Worm (Caenorhabditis elegans) whole organism, young adult: ENCODE data around the gene cdl-1.

Experiments used
- B0261.1 ChIP-seq: sonication (generic microtip); optimal IDR thresholded peaks from 2 replicates; lab custom pipeline; 2016; ENCODE audit warnings: mild to moderate bottlenecking, missing genetic modification characterization, moderate library complexity, missing compliant biosample characterization
- B0336.3 ChIP-seq: fragments of 200-800 bp; sonication (Bioruptor generic); IDR thresholded peaks from 2 replicates; pipeline ENCODE4 v1.3.6; 2022; ENCODE audit warnings: missing genetic modification characterization, missing compliant biosample characterization
- C17E4.6 ChIP-seq: fragments of 200-800 bp; sonication (Bioruptor generic); IDR thresholded peaks from 2 replicates; pipeline ENCODE4 v1.3.6; 2022; ENCODE audit warnings: missing genetic modification reagents, missing genetic modification characterization, missing compliant biosample characterization
- D2030.7 ChIP-seq: fragments of 200-800 bp; sonication (Bioruptor generic); IDR thresholded peaks from 2 replicates; pipeline ENCODE4 v1.3.6; 2022; ENCODE audit warnings: missing genetic modification reagents, missing genetic modification characterization, missing compliant biosample characterization
- F23B12.7 ChIP-seq: sonication (generic microtip); optimal IDR thresholded peaks from 2 replicates; lab custom pipeline; 2017; ENCODE audit warnings: missing genetic modification characterization, mild to moderate bottlenecking, missing compliant biosample characterization, antibody characterized with exemption, moderate library complexity; ENCODE audit not compliant: insufficient read depth
- F39B2.1 ChIP-seq: fragments of 200-800 bp; sonication (Bioruptor generic); IDR thresholded peaks from 2 replicates; pipeline ENCODE4 v1.3.6; 2022; ENCODE audit warnings: missing genetic modification reagents, missing genetic modification characterization, missing compliant biosample characterization
- F52B5.7 ChIP-seq: sonication (generic microtip); optimal IDR thresholded peaks from 2 replicates; lab custom pipeline; 2016; ENCODE audit warnings: mild to moderate bottlenecking, missing genetic modification characterization, missing compliant biosample characterization
- F57A8.1 ChIP-seq: fragments of 200-800 bp; sonication (Bioruptor generic); optimal IDR thresholded peaks from 2 replicates; lab custom pipeline; 2018; ENCODE audit warnings: mild to moderate bottlenecking, missing genetic modification characterization, moderate library complexity, missing compliant biosample characterization
- Y53F4B.3 ChIP-seq: fragments of 200-800 bp; sonication (Bioruptor generic); IDR thresholded peaks from 2 replicates; pipeline ENCODE4 v1.3.6; 2022; ENCODE audit warnings: missing genetic modification reagents, missing genetic modification characterization, missing compliant biosample characterization
- Y67H2A.10 ChIP-seq: fragments of 200-800 bp; sonication (Bioruptor generic); conservative IDR thresholded peaks from 2 replicates; pipeline ENCODE4 v1.3.6; 2022; ENCODE audit warnings: missing genetic modification reagents, missing genetic modification characterization, missing compliant biosample characterization
- ZK185.1 ChIP-seq: sonication (generic microtip); optimal IDR thresholded peaks from 2 replicates; lab custom pipeline; 2016; ENCODE audit warnings: mild to moderate bottlenecking, missing genetic modification characterization, missing compliant biosample characterization; ENCODE audit not compliant: poor library complexity, severe bottlenecking
- aptf-3 ChIP-seq: fragments of 200-800 bp; sonication (Bioruptor generic); IDR thresholded peaks from 2 replicates; pipeline ENCODE4 v1.3.6; 2022; ENCODE audit warnings: missing genetic modification characterization, missing compliant biosample characterization
- atf-7 ChIP-seq: sonication (generic microtip); optimal IDR thresholded peaks from 2 replicates; lab custom pipeline; 2017; ENCODE audit warnings: mild to moderate bottlenecking, missing genetic modification characterization, missing compliant biosample characterization
- attf-5 ChIP-seq: fragments of 200-800 bp; sonication (Bioruptor generic); optimal IDR thresholded peaks from 2 replicates; lab custom pipeline; 2018; ENCODE audit warnings: mild to moderate bottlenecking, missing genetic modification characterization, missing compliant biosample characterization
- bed-2 ChIP-seq: fragments of 200-800 bp; sonication (Bioruptor generic); IDR thresholded peaks from 2 replicates; pipeline ENCODE4 v1.3.6; 2022; ENCODE audit warnings: missing genetic modification reagents, missing genetic modification characterization, missing compliant biosample characterization
- cebp-1 ChIP-seq, 2 experiments: fragments of 200-800 bp in 1 of 2; sonication (Bioruptor generic) in 1 of 2; sonication (generic microtip) in 1 of 2; IDR thresholded peaks in 1 of 2; optimal IDR thresholded peaks in 1 of 2; 2 replicates each; pipeline versions ENCODE4 v1.3.6 to Lab custom; 2017 to 2022; ENCODE audit warnings: missing compliant biosample characterization in 2 of 2, missing genetic modification characterization in 2 of 2, mild to moderate bottlenecking in 1 of 2, missing genetic modification reagents in 1 of 2, moderate library complexity in 1 of 2
- ceh-27 ChIP-seq: fragments of 200-800 bp; sonication (Bioruptor generic); optimal IDR thresholded peaks from 2 replicates; lab custom pipeline; 2018; ENCODE audit warnings: mild to moderate bottlenecking, missing genetic modification characterization, moderate library complexity, missing compliant biosample characterization
- ceh-40 ChIP-seq: fragments of 200-800 bp; sonication (Bioruptor generic); IDR thresholded peaks from 2 replicates; pipeline ENCODE4 v1.3.6; 2022; ENCODE audit warnings: missing genetic modification characterization, missing compliant biosample characterization
- chd-7 ChIP-seq: sonication (generic microtip); optimal IDR thresholded peaks from 2 replicates; lab custom pipeline; 2016; ENCODE audit warnings: mild to moderate bottlenecking, missing genetic modification characterization, moderate library complexity, missing compliant biosample characterization
- dox-1 ChIP-seq: fragments of 200-800 bp; sonication (Bioruptor generic); IDR thresholded peaks from 2 replicates; pipeline ENCODE4 v1.3.6; 2022; ENCODE audit warnings: missing genetic modification reagents, missing genetic modification characterization, missing compliant biosample characterization
- dpff-1 ChIP-seq: sonication (generic microtip); optimal IDR thresholded peaks from 2 replicates; lab custom pipeline; 2017; ENCODE audit warnings: mild to moderate bottlenecking, missing genetic modification characterization, missing compliant biosample characterization
- dpl-1 ChIP-seq: fragments of 150-350 bp; optimal IDR thresholded peaks from 2 replicates; lab custom pipeline; 2014; ENCODE audit warnings: missing biosample characterization, missing genetic modification reagents, missing genetic modification characterization
- egl-18 ChIP-seq: fragments of 200-800 bp; sonication (Bioruptor generic); IDR thresholded peaks from 2 replicates; pipeline ENCODE4 v1.3.6; 2022; ENCODE audit warnings: missing genetic modification reagents, missing genetic modification characterization, missing compliant biosample characterization
- egrh-3 ChIP-seq: fragments of 200-800 bp; sonication (Bioruptor generic); IDR thresholded peaks from 2 replicates; pipeline ENCODE4 v1.3.6; 2022; ENCODE audit warnings: missing genetic modification reagents, missing genetic modification characterization, missing compliant biosample characterization
- ets-4 ChIP-seq: fragments of 200-800 bp; sonication (Bioruptor generic); optimal IDR thresholded peaks from 2 replicates; lab custom pipeline; 2018; ENCODE audit warnings: mild to moderate bottlenecking, missing genetic modification characterization, missing compliant biosample characterization
- gei-17 ChIP-seq: fragments of 200-800 bp; sonication (Bioruptor generic); optimal IDR thresholded peaks from 2 replicates; lab custom pipeline; 2018; ENCODE audit warnings: mild to moderate bottlenecking, missing genetic modification characterization, missing compliant biosample characterization
- him-1 ChIP-seq: sonication (generic microtip); optimal IDR thresholded peaks from 2 replicates; lab custom pipeline; 2016; ENCODE audit warnings: missing genotype, missing genetic modification reagents, missing genetic modification characterization, missing compliant biosample characterization
- hlh-12 ChIP-seq: sonication (generic microtip); optimal IDR thresholded peaks from 2 replicates; lab custom pipeline; 2016; ENCODE audit warnings: missing genetic modification characterization, missing compliant biosample characterization
- lag-1 ChIP-seq: fragments of 200-800 bp; sonication (Bioruptor generic); IDR thresholded peaks from 2 replicates; pipeline ENCODE4 v1.3.6; 2022; ENCODE audit warnings: missing genetic modification reagents, missing genetic modification characterization, missing compliant biosample characterization
- lin-26 ChIP-seq: fragments of 200-800 bp; sonication (Bioruptor generic); IDR thresholded peaks from 2 replicates; pipeline ENCODE4 v1.3.6; 2022; ENCODE audit warnings: missing genetic modification reagents, missing genetic modification characterization, missing compliant biosample characterization
- lin-35 ChIP-seq, 3 experiments: fragments of 150-350 bp in 2 of 3; sonication (generic microtip) in 1 of 3; optimal IDR thresholded peaks; 2 replicates each; lab custom pipeline; 2014 to 2018; ENCODE audit warnings: missing biosample characterization in 3 of 3, missing genetic modification characterization in 3 of 3, missing genetic modification reagents in 3 of 3
- lir-1 ChIP-seq: fragments of 200-800 bp; sonication (Bioruptor generic); conservative IDR thresholded peaks from 2 replicates; pipeline ENCODE4 v1.3.6; 2022; ENCODE audit warnings: missing genetic modification reagents, missing genetic modification characterization, missing compliant biosample characterization
- madf-3 ChIP-seq: fragments of 200-800 bp; sonication (Bioruptor generic); IDR thresholded peaks from 2 replicates; pipeline ENCODE4 v1.3.6; 2022; ENCODE audit warnings: missing genetic modification reagents, missing genetic modification characterization, missing compliant biosample characterization
- mcd-1 ChIP-seq: fragments of 200-800 bp; sonication (Bioruptor generic); IDR thresholded peaks from 2 replicates; pipeline ENCODE4 v1.3.6; 2022; ENCODE audit warnings: missing genetic modification reagents, missing genetic modification characterization, missing compliant biosample characterization
- nfya-2 ChIP-seq: fragments of 200-800 bp; sonication (Bioruptor generic); IDR thresholded peaks from 2 replicates; pipeline ENCODE4 v1.3.6; 2022; ENCODE audit warnings: missing genetic modification reagents, missing genetic modification characterization, missing compliant biosample characterization
- nfyb-1 ChIP-seq: fragments of 200-800 bp; sonication (Bioruptor generic); IDR thresholded peaks from 2 replicates; pipeline ENCODE4 v1.3.6; 2022; ENCODE audit warnings: missing genetic modification reagents, missing genetic modification characterization, missing compliant biosample characterization
- nhr-120 ChIP-seq: fragments of 200-800 bp; sonication (Bioruptor generic); IDR thresholded peaks from 2 replicates; pipeline ENCODE4 v1.3.6; 2022; ENCODE audit warnings: missing genetic modification characterization, missing compliant biosample characterization
- nhr-179 ChIP-seq: sonication (generic microtip); optimal IDR thresholded peaks from 2 replicates; lab custom pipeline; 2016; ENCODE audit warnings: mild to moderate bottlenecking, missing genetic modification characterization, missing compliant biosample characterization
- nhr-90 ChIP-seq: sonication (generic microtip); optimal IDR thresholded peaks from 2 replicates; lab custom pipeline; 2016; ENCODE audit warnings: missing genotype, mild to moderate bottlenecking, missing genetic modification characterization, missing compliant biosample characterization
- rcor-1 ChIP-seq: fragments of 200-800 bp; sonication (Bioruptor generic); IDR thresholded peaks from 2 replicates; pipeline ENCODE4 v1.3.6; 2022; ENCODE audit warnings: missing genetic modification reagents, missing genetic modification characterization, missing compliant biosample characterization
- repo-1 ChIP-seq: sonication (generic microtip); optimal IDR thresholded peaks from 2 replicates; lab custom pipeline; 2017; ENCODE audit warnings: mild to moderate bottlenecking, missing genetic modification characterization, missing compliant biosample characterization
- rpc-1 ChIP-seq, 2 experiments: fragments of 150-350 bp in 1 of 2; sonication (generic microtip) in 1 of 2; optimal IDR thresholded peaks; 2 replicates each; lab custom pipeline; 2014 to 2018; ENCODE audit warnings: missing biosample characterization in 1 of 2, missing genetic modification characterization in 1 of 2, missing genetic modification reagents in 1 of 2, missing genotype in 1 of 2
- sdz-38 ChIP-seq: sonication (generic microtip); optimal IDR thresholded peaks from 2 replicates; lab custom pipeline; 2016; ENCODE audit warnings: missing genotype, missing genetic modification characterization, missing compliant biosample characterization
- somi-1 ChIP-seq: fragments of 200-800 bp; sonication (Bioruptor generic); optimal IDR thresholded peaks from 2 replicates; lab custom pipeline; 2018; ENCODE audit warnings: mild to moderate bottlenecking, missing genetic modification characterization, missing compliant biosample characterization
- tlf-1 ChIP-seq: fragments of 200-800 bp; sonication (Bioruptor generic); optimal IDR thresholded peaks from 2 replicates; lab custom pipeline; 2018; ENCODE audit warnings: mild to moderate bottlenecking, missing genetic modification characterization, missing compliant biosample characterization
- zfh-2 ChIP-seq: fragments of 200-800 bp; sonication (Bioruptor generic); conservative IDR thresholded peaks from 2 replicates; pipeline ENCODE4 v1.3.6; 2022; ENCODE audit warnings: missing genetic modification reagents, missing genetic modification characterization, missing compliant biosample characterization
- zim-3 ChIP-seq: sonication (generic microtip); optimal IDR thresholded peaks from 2 replicates; lab custom pipeline; 2017; ENCODE audit warnings: mild to moderate bottlenecking, missing genetic modification characterization, moderate library complexity, missing compliant biosample characterization
- ztf-18 ChIP-seq: sonication (generic microtip); optimal IDR thresholded peaks from 2 replicates; lab custom pipeline; 2016; ENCODE audit warnings: missing genotype, mild to moderate bottlenecking, missing genetic modification characterization, missing compliant biosample characterization
- ztf-22 ChIP-seq: fragments of 200-800 bp; sonication (Bioruptor generic); optimal IDR thresholded peaks from 2 replicates; lab custom pipeline; 2018; ENCODE audit warnings: mild to moderate bottlenecking, missing genetic modification characterization, moderate library complexity, missing compliant biosample characterization

Gene cdl-1

ce11 chrII:10798429-10798893 lies 13.2 kb downstream of the cdl-1 start, which contains the start of gene npp-19 (continued):
- TF ChIP-seq madf-3 (GFP tag; lab: Robert Waterston, UW) (no peak), rpc-1 (optimal IDR thresholded peaks at IDR 0.05; lab: Kevin White, UChicago) (no peak), rpc-1 (tag; optimal IDR thresholded peaks at IDR 0.05; lab: Kevin White, UChicago) (no peak), D2030.7 (no peak), ztf-18 (tag; lab: Kevin White, UChicago) (no peak), Y53F4B.3 (GFP tag; lab: Robert Waterston, UW) (no peak), dpl-1 (GFP tag; lab: Kevin White, UChicago) (peak; percentile 96), B0336.3 (no peak), Y67H2A.10 (GFP tag; lab: Robert Waterston, UW) (no peak), lin-26 (GFP tag; lab: Robert Waterston, UW) (no peak), ceh-27 (GFP tag; lab: Kevin White, UChicago) (no peak), nfya-2 (no peak), him-1 (tag; lab: Kevin White, UChicago) (no peak), nhr-179 (tag; lab: Kevin White, UChicago) (no peak), sdz-38 (tag; lab: Kevin White, UChicago) (no peak), C17E4.6 (GFP tag; lab: Robert Waterston, UW) (no peak), aptf-3 (GFP tag; lab: Robert Waterston, UW) (no peak), ceh-40 (GFP tag; lab: Robert Waterston, UW) (no peak), gei-17 (GFP tag; lab: Kevin White, UChicago) (no peak), hlh-12 (no peak), lir-1 (GFP tag; lab: Robert Waterston, UW) (no peak), lin-35 (GFP tag; optimal IDR thresholded peaks at IDR 0.05; lab: Kevin White, UChicago) (peak; percentile 33 to 97 (median 56)), F52B5.7 (no peak), dpff-1 (tag; lab: Kevin White, UChicago) (no peak), F39B2.1 (GFP tag; lab: Robert Waterston, UW) (no peak), nfyb-1 (GFP tag; lab: Robert Waterston, UW) (0 out of 2 replicates have a peak, but pooled peaks have one; percentile 34), ZK185.1 (no peak), egl-18 (GFP tag; lab: Robert Waterston, UW) (no peak), tlf-1 (GFP tag; lab: Kevin White, UChicago) (no peak), repo-1 (tag; lab: Kevin White, UChicago) (no peak), atf-7 (tag; lab: Kevin White, UChicago) (no peak), lag-1 (no peak), cebp-1 (GFP tag; IDR thresholded peaks at IDR 0.05; lab: Robert Waterston, UW) (no peak), cebp-1 (tag; optimal IDR thresholded peaks at IDR 0.05; lab: Kevin White, UChicago) (peak; percentile 2), nhr-90 (no peak), chd-7 (no peak), zim-3 (tag; lab: Kevin White, UChicago) (no peak), zfh-2 (GFP tag; lab: Robert Waterston, UW) (no peak), attf-5 (peak; percentile 46), F23B12.7 (peak; percentile 52), B0261.1 (tag; lab: Kevin White, UChicago) (no peak), ets-4 (GFP tag; lab: Kevin White, UChicago) (no peak), ztf-22 (GFP tag; lab: Kevin White, UChicago) (no peak), nhr-120 (GFP tag; lab: Robert Waterston, UW) (no peak), mcd-1 (GFP tag; lab: Robert Waterston, UW) (peak; percentile 55), egrh-3 (GFP tag; lab: Robert Waterston, UW) (no peak), bed-2 (no peak), rcor-1 (GFP tag; lab: Robert Waterston, UW) (no peak), somi-1 (no peak), F57A8.1 (GFP tag; lab: Kevin White, UChicago) (no peak), dox-1 (no peak)
